Fruit fly (Drosophila melanogaster): ENCODE measurements around the gene CG1368.

- TF ChIP-seq CG7101 (tag; optimal IDR thresholded peaks at IDR 0.05) (no peak), Clk (GFP tag; optimal IDR thresholded peaks at IDR 0.05) (no peak), CG12768 (GFP tag; optimal IDR thresholded peaks at IDR 0.05) (no peak)
Observed at dm6 chrX:14186953-14187352, 12.4 kb downstream of the CG1368 start, which contains the start of gene CG12481.
